Fruit fly (Drosophila melanogaster) whole organism, embryonic: Measurements from ENCODE around the gene CG10560.

ENCODE experiments used
- Antp ChIP-seq: fragments of 200-800 bp; sonication (Bioruptor generic); optimal IDR thresholded peaks from 3 replicates; lab custom pipeline; 2016; ENCODE audit warnings: missing biosample characterization, missing genetic modification characterization
- B-H2 ChIP-seq: fragments of 200-800 bp; sonication (Bioruptor generic); optimal IDR thresholded peaks from 2 replicates; lab custom pipeline; 2018; ENCODE audit warnings: missing biosample characterization, mild to moderate bottlenecking, missing genetic modification characterization
- CG10543 ChIP-seq: fragments of 200-800 bp; sonication (Bioruptor generic); optimal IDR thresholded peaks from 3 replicates; lab custom pipeline; 2017; ENCODE audit warnings: missing biosample characterization, mild to moderate bottlenecking, missing genetic modification characterization, moderate library complexity
- CG10565 ChIP-seq: fragments of 200-800 bp; sonication (Bioruptor generic); optimal IDR thresholded peaks from 3 replicates; lab custom pipeline; 2016; ENCODE audit warnings: missing biosample characterization, mild to moderate bottlenecking, missing genetic modification characterization
- CG12219 ChIP-seq: fragments of 200-800 bp; sonication (Bioruptor generic); optimal IDR thresholded peaks from 3 replicates; lab custom pipeline; 2018; ENCODE audit warnings: missing biosample characterization, mild to moderate bottlenecking, missing genetic modification characterization
- CG12769 ChIP-seq: fragments of 200-800 bp; sonication (Bioruptor generic); optimal IDR thresholded peaks from 2 replicates; lab custom pipeline; 2019; ENCODE audit warnings: missing biosample characterization, mild to moderate bottlenecking, missing genetic modification characterization, moderate library complexity
- CG14441 ChIP-seq: fragments of 200-800 bp; sonication (Bioruptor generic); IDR thresholded peaks from 2 replicates; pipeline ENCODE4 v1.3.6; 2022; ENCODE audit warnings: missing biosample characterization, missing genetic modification characterization
- CG14860 ChIP-seq: fragments of 200-800 bp; sonication (Bioruptor generic); IDR thresholded peaks from 3 replicates; pipeline ENCODE4 v1.3.6; 2022; ENCODE audit warnings: missing biosample characterization, missing genetic modification characterization; ENCODE audit not compliant: partially characterized antibody
- CG15269 ChIP-seq: fragments of 200-800 bp; sonication (Bioruptor generic); optimal IDR thresholded peaks from 2 replicates; lab custom pipeline; 2018; ENCODE audit warnings: missing biosample characterization, mild to moderate bottlenecking, missing genetic modification characterization, moderate library complexity
- CG17186 ChIP-seq: fragments of 200-800 bp; sonication (Bioruptor generic); optimal IDR thresholded peaks from 3 replicates; lab custom pipeline; 2017; ENCODE audit warnings: missing biosample characterization, missing genetic modification reagents, missing genetic modification characterization
- CG17328 ChIP-seq: fragments of 200-800 bp; sonication (Bioruptor generic); IDR thresholded peaks from 2 replicates; pipeline ENCODE4 v1.3.6; 2022; ENCODE audit warnings: missing biosample characterization, missing genetic modification characterization
- CG32532 ChIP-seq: fragments of 200-800 bp; sonication (Bioruptor generic); IDR thresholded peaks from 2 replicates; pipeline ENCODE4 v1.3.6; 2022; ENCODE audit warnings: missing biosample characterization, missing genetic modification characterization
- CG32767 ChIP-seq: fragments of 200-800 bp; sonication (Bioruptor generic); IDR thresholded peaks from 2 replicates; pipeline ENCODE4 v1.3.6; 2022; ENCODE audit warnings: missing biosample characterization, missing genetic modification characterization
- CG34376 ChIP-seq: fragments of 200-800 bp; sonication (Bioruptor generic); optimal IDR thresholded peaks from 2 replicates; lab custom pipeline; 2018; ENCODE audit warnings: missing biosample characterization, mild to moderate bottlenecking, missing genetic modification characterization
- CG34422 ChIP-seq: fragments of 200-800 bp; sonication (Bioruptor generic); IDR thresholded peaks from 3 replicates; pipeline ENCODE4 v1.3.6; 2022; ENCODE audit warnings: missing biosample characterization, missing genetic modification characterization
- CG9437 ChIP-seq: fragments of 200-800 bp; sonication (Bioruptor generic); optimal IDR thresholded peaks from 2 replicates; lab custom pipeline; 2018; ENCODE audit warnings: missing biosample characterization, mild to moderate bottlenecking, missing genetic modification characterization
- D ChIP-seq, 2 experiments: fragments of 200-800 bp in 1 of 2; fragments of >200 bp in 1 of 2; sonication (Bioruptor generic) in 1 of 2; optimal IDR thresholded peaks; 2 replicates in 1 of 2; 3 replicates in 1 of 2; lab custom pipeline; 2017; ENCODE audit warnings: mild to moderate bottlenecking in 1 of 2, missing biosample characterization in 1 of 2, missing genetic modification characterization in 1 of 2, missing genetic modification reagents in 1 of 2
- Dbx ChIP-seq: fragments of 200-800 bp; sonication (Bioruptor generic); IDR thresholded peaks from 3 replicates; pipeline ENCODE4 v1.3.6; 2022; ENCODE audit warnings: missing biosample characterization, missing genetic modification characterization
- Dp ChIP-seq: fragments of 200-800 bp; sonication (Bioruptor generic); optimal IDR thresholded peaks from 2 replicates; lab custom pipeline; 2018; ENCODE audit warnings: missing biosample characterization, mild to moderate bottlenecking, missing genetic modification characterization, moderate library complexity
- Drgx ChIP-seq: fragments of 200-800 bp; sonication (Bioruptor generic); IDR thresholded peaks from 2 replicates; pipeline ENCODE4 v1.3.6; 2022; ENCODE audit warnings: missing biosample characterization, missing genetic modification characterization
- ERR ChIP-seq: fragments of 200-800 bp; sonication (Bioruptor generic); optimal IDR thresholded peaks from 2 replicates; lab custom pipeline; 2016; ENCODE audit warnings: missing biosample characterization, missing genetic modification characterization
- Elba2 ChIP-seq: fragments of 200-800 bp; sonication (Bioruptor generic); optimal IDR thresholded peaks from 3 replicates; lab custom pipeline; 2016; ENCODE audit warnings: missing biosample characterization, missing genetic modification characterization
- Fer1 ChIP-seq: fragments of 200-800 bp; sonication (Bioruptor generic); optimal IDR thresholded peaks from 2 replicates; lab custom pipeline; 2017; ENCODE audit warnings: missing biosample characterization, mild to moderate bottlenecking, missing genetic modification characterization
- GATAe ChIP-seq: fragments of 200-800 bp; sonication (Bioruptor generic); conservative IDR thresholded peaks from 2 replicates; pipeline ENCODE4 v1.3.6; 2022; ENCODE audit warnings: missing biosample characterization, missing genetic modification characterization
- Hand ChIP-seq: fragments of 200-800 bp; sonication (Bioruptor generic); optimal IDR thresholded peaks from 2 replicates; lab custom pipeline; 2017; ENCODE audit warnings: mild to moderate bottlenecking, missing biosample characterization, missing genetic modification reagents, missing genetic modification characterization
- Lpt ChIP-seq: fragments of >200 bp; optimal IDR thresholded peaks from 2 replicates; lab custom pipeline; 2018; ENCODE audit warnings: missing biosample characterization, missing genetic modification characterization
- MESR4 ChIP-seq: fragments of 200-800 bp; sonication (Bioruptor generic); optimal IDR thresholded peaks from 2 replicates; lab custom pipeline; 2018; ENCODE audit warnings: missing biosample characterization, mild to moderate bottlenecking, missing genetic modification characterization, moderate library complexity
- MTF-1 ChIP-seq: fragments of 200-800 bp; sonication (Bioruptor generic); optimal IDR thresholded peaks from 2 replicates; lab custom pipeline; 2018; ENCODE audit warnings: missing biosample characterization, mild to moderate bottlenecking, missing genetic modification characterization, borderline replicate concordance
- Myb ChIP-seq: fragments of 200-800 bp; sonication (Bioruptor generic); optimal IDR thresholded peaks from 2 replicates; lab custom pipeline; 2016; ENCODE audit warnings: missing biosample characterization, missing genetic modification characterization
- Nf-YB ChIP-seq: fragments of 200-800 bp; sonication (Bioruptor generic); optimal IDR thresholded peaks from 3 replicates; lab custom pipeline; 2019; ENCODE audit warnings: missing biosample characterization, mild to moderate bottlenecking, missing genetic modification characterization, moderate library complexity
- Optix ChIP-seq: fragments of 200-800 bp; sonication (Bioruptor generic); IDR thresholded peaks from 3 replicates; pipeline ENCODE4 v1.3.6; 2022; ENCODE audit warnings: missing biosample characterization, missing genetic modification characterization
- Six4 ChIP-seq: fragments of 200-800 bp; sonication (Bioruptor generic); optimal IDR thresholded peaks from 2 replicates; lab custom pipeline; 2016; ENCODE audit warnings: missing biosample characterization, missing genetic modification characterization
- Taf1 ChIP-seq: fragments of 200-800 bp; sonication (Bioruptor generic); IDR thresholded peaks from 2 replicates; pipeline ENCODE4 v1.3.6; 2022; ENCODE audit warnings: missing biosample characterization, missing genetic modification characterization
- Xbp1 ChIP-seq: fragments of 200-800 bp; sonication (Bioruptor generic); optimal IDR thresholded peaks from 3 replicates; lab custom pipeline; 2016; ENCODE audit warnings: missing biosample characterization, mild to moderate bottlenecking, missing genetic modification characterization
- Xrp1 ChIP-seq: fragments of 200-800 bp; sonication (Bioruptor generic); IDR thresholded peaks from 2 replicates; pipeline ENCODE4 v1.3.6; 2022; ENCODE audit warnings: missing biosample characterization, missing genetic modification characterization
- ci ChIP-seq: fragments of 200-800 bp; sonication (Bioruptor generic); IDR thresholded peaks from 3 replicates; pipeline ENCODE4 v1.3.6; 2022; ENCODE audit warnings: missing biosample characterization, missing genetic modification characterization
- corto ChIP-seq: fragments of 200-800 bp; sonication (Bioruptor generic); optimal IDR thresholded peaks from 2 replicates; lab custom pipeline; 2016; ENCODE audit warnings: missing biosample characterization, mild to moderate bottlenecking, missing genetic modification characterization, moderate library complexity
- danr ChIP-seq: fragments of 200-800 bp; sonication (Bioruptor generic); IDR thresholded peaks from 2 replicates; pipeline ENCODE4 v1.3.6; 2022; ENCODE audit warnings: missing biosample characterization, missing genetic modification characterization
- dmrt99B ChIP-seq: fragments of 200-800 bp; sonication (Bioruptor generic); optimal IDR thresholded peaks from 2 replicates; lab custom pipeline; 2018; ENCODE audit warnings: missing biosample characterization, mild to moderate bottlenecking, missing genetic modification characterization, moderate library complexity
- exex ChIP-seq: fragments of 200-800 bp; sonication (Bioruptor generic); optimal IDR thresholded peaks from 4 replicates; lab custom pipeline; 2018; ENCODE audit warnings: missing biosample characterization, mild to moderate bottlenecking, missing genetic modification characterization, moderate library complexity
- ftz-f1 ChIP-seq: fragments of 200-800 bp; sonication (Bioruptor generic); optimal IDR thresholded peaks from 2 replicates; lab custom pipeline; 2016; ENCODE audit warnings: missing biosample characterization, missing genetic modification characterization
- gcm2 ChIP-seq: fragments of 200-800 bp; sonication (Bioruptor generic); optimal IDR thresholded peaks from 2 replicates; lab custom pipeline; 2016; ENCODE audit warnings: missing biosample characterization, missing genetic modification characterization
- kah ChIP-seq: fragments of 200-800 bp; sonication (Bioruptor generic); optimal IDR thresholded peaks from 2 replicates; lab custom pipeline; 2018; ENCODE audit warnings: missing biosample characterization, mild to moderate bottlenecking, missing genetic modification characterization
- mam ChIP-seq: fragments of 200-800 bp; sonication (Bioruptor generic); optimal IDR thresholded peaks from 3 replicates; lab custom pipeline; 2016; ENCODE audit warnings: missing biosample characterization, missing genetic modification characterization
- ranshi ChIP-seq: fragments of 200-800 bp; sonication (Bioruptor generic); IDR thresholded peaks from 2 replicates; pipeline ENCODE4 v1.3.6; 2022; ENCODE audit warnings: missing biosample characterization, missing genetic modification characterization
- ro ChIP-seq: fragments of 200-800 bp; sonication (Bioruptor generic); IDR thresholded peaks from 2 replicates; pipeline ENCODE4 v1.3.6; 2022; ENCODE audit warnings: missing biosample characterization, missing genetic modification characterization
- sisA ChIP-seq: fragments of 200-800 bp; sonication (Bioruptor generic); IDR thresholded peaks from 2 replicates; pipeline ENCODE4 v1.3.6; 2022; ENCODE audit warnings: missing biosample characterization, missing genetic modification characterization
- stc ChIP-seq: fragments of 200-800 bp; sonication (Bioruptor generic); IDR thresholded peaks from 2 replicates; pipeline ENCODE4 v1.3.6; 2022; ENCODE audit warnings: missing biosample characterization, missing genetic modification characterization
- tap ChIP-seq: fragments of 200-800 bp; optimal IDR thresholded peaks from 3 replicates; lab custom pipeline; 2019; ENCODE audit warnings: missing biosample characterization, mild to moderate bottlenecking, missing genetic modification characterization, moderate library complexity
- wek ChIP-seq: fragments of 200-800 bp; sonication (Bioruptor generic); optimal IDR thresholded peaks from 3 replicates; lab custom pipeline; 2018; ENCODE audit warnings: missing biosample characterization, mild to moderate bottlenecking, missing genetic modification characterization, moderate library complexity

The CG10560 gene

dm6 chr3R:25295320-25296020 lies 24.4 kb downstream of the CG10560 start, which contains the start of gene CG31102 (continued):
- no peak for TF ChIP-seq ERR
- TF ChIP-seq CG9437, result no peak
- TF ChIP-seq CG34376 (GFP tag; lab: Kevin White, UChicago), result peak; percentile 11
- TF ChIP-seq dmrt99B (tag; lab: Kevin White, UChicago), result peak; percentile 1
- TF ChIP-seq Elba2 (GFP tag; lab: Kevin White, UChicago), result no peak
- TF ChIP-seq mam, result no peak
- no peak for TF ChIP-seq D (optimal IDR thresholded peaks at IDR 0.05; lab: Kevin White, UChicago)
- TF ChIP-seq D (GFP tag; optimal IDR thresholded peaks at IDR 0.05; lab: Kevin White, UChicago), result no peak
- TF ChIP-seq Dbx (GFP tag; lab: Robert Waterston, UW), result 0 out of 3 replicates have a peak, but pooled peaks have one; percentile 37
- no peak for TF ChIP-seq CG14441 (GFP tag; lab: Robert Waterston, UW)
- no peak for TF ChIP-seq Dp (GFP tag; lab: Kevin White, UChicago)
- TF ChIP-seq Xbp1, result no peak
- 0 out of 3 replicates have a peak, but pooled peaks have one; percentile 18 for TF ChIP-seq CG34422 (GFP tag; lab: Robert Waterston, UW)
- peak; percentile 32 for TF ChIP-seq CG10543
- TF ChIP-seq CG10565 (GFP tag; lab: Kevin White, UChicago), result no peak
- TF ChIP-seq ftz-f1, result no peak
- no peak for TF ChIP-seq sisA (GFP tag; lab: Robert Waterston, UW)
- no peak for TF ChIP-seq CG32532 (GFP tag; lab: Robert Waterston, UW)
- no peak for TF ChIP-seq ro (GFP tag; lab: Robert Waterston, UW)
- TF ChIP-seq ci (GFP tag; lab: Robert Waterston, UW), result 0 out of 3 replicates have a peak, but pooled peaks have one; percentile 39
- TF ChIP-seq Antp (GFP tag; lab: Kevin White, UChicago), result no peak
- no peak for TF ChIP-seq Xrp1 (GFP tag; lab: Robert Waterston, UW)
- no peak for TF ChIP-seq gcm2 (GFP tag; lab: Kevin White, UChicago)
- no peak for TF ChIP-seq Taf1 (GFP tag; lab: Robert Waterston, UW)
- TF ChIP-seq GATAe (GFP tag; lab: Robert Waterston, UW), result 0 out of 2 replicates have a peak, but pooled peaks have one; percentile 29
- TF ChIP-seq CG17328, result no peak
- TF ChIP-seq ranshi (GFP tag; lab: Robert Waterston, UW), result no peak
- TF ChIP-seq Nf-YB (GFP tag; lab: Kevin White, UChicago), result no peak
- peak; percentile 78 for TF ChIP-seq exex
- TF ChIP-seq Drgx, result 0 out of 2 replicates have a peak, but pooled peaks have one; percentile 12

dm6 chr3R:25292864-25293284 lies 27.0 kb downstream of the CG10560 start, which contains the start of gene CG31098:
TSS of gene CG31098 (minus strand) at chr3R:25292977.
- TF ChIP-seq CG12769 (tag; lab: Kevin White, UChicago) (peak; percentile 39), Fer1 (GFP tag; lab: Kevin White, UChicago) (peak; percentile 72), CG12219 (GFP tag; lab: Kevin White, UChicago) (peak; percentile 2), Six4 (no peak), CG32767 (GFP tag; lab: Robert Waterston, UW) (peak; percentile 78), kah (GFP tag; lab: Kevin White, UChicago) (no peak), Optix (GFP tag; lab: Robert Waterston, UW) (0 out of 3 replicates have a peak, but pooled peaks have one; percentile 18), CG14860 (GFP tag; lab: Robert Waterston, UW) (no peak), tap (tag; lab: Kevin White, UChicago) (peak; percentile 22), wek (GFP tag; lab: Kevin White, UChicago) (peak; percentile 40), Lpt (GFP tag; lab: Kevin White, UChicago) (no peak), CG15269 (tag; lab: Kevin White, UChicago) (peak; percentile 50), Myb (GFP tag; lab: Kevin White, UChicago) (no peak), Hand (GFP tag; lab: Kevin White, UChicago) (peak; percentile 14), danr (GFP tag; lab: Robert Waterston, UW) (no peak), stc (GFP tag; lab: Robert Waterston, UW) (no peak), MESR4 (GFP tag; lab: Kevin White, UChicago) (peak; percentile 5), B-H2 (GFP tag; lab: Kevin White, UChicago) (peak; percentile 61), MTF-1 (GFP tag; lab: Kevin White, UChicago) (peak; percentile 33), CG17186 (GFP tag; lab: Kevin White, UChicago) (no peak), corto (peak; percentile 61)
